Worm (Caenorhabditis elegans): ENCODE results near the gene kin-29.

- peak; percentile 21 for TF ChIP-seq unc-62 (GFP tag; optimal IDR thresholded peaks at IDR 0.05)
- no peak for TF ChIP-seq flh-1 (GFP tag; optimal IDR thresholded peaks at IDR 0.05)
These were observed 42.6 kb downstream of the kin-29 start, which contains the start of gene C14A11.9 for ce11 chrX:2809611-2810010.
